Worm (Caenorhabditis elegans): ENCODE results near the gene C55C3.7.

- TF ChIP-seq snpc-4 (tag; optimal IDR thresholded peaks at IDR 0.05) (no peak), elt-3 (tag; optimal IDR thresholded peaks at IDR 0.05) (no peak), drap-1 (GFP tag; optimal IDR thresholded peaks at IDR 0.05) (no peak), cnd-1 (tag; optimal IDR thresholded peaks at IDR 0.05) (no peak)
Observed at ce11 chrIV:5703443-5703842, 21.0 kb upstream of the C55C3.7 start, which contains the start of the genes C55C3.73 and perm-5.
